Fruit fly (Drosophila melanogaster) whole organism, embryonic: ENCODE measurements around the gene grim.

ENCODE experiments used
- ATbp ChIP-seq: fragments of 200-800 bp; sonication (Bioruptor generic); optimal IDR thresholded peaks from 2 replicates; lab custom pipeline; 2017; ENCODE audit warnings: missing biosample characterization, mild to moderate bottlenecking, missing genetic modification characterization, missing genetic modification reagents
- B-H2 ChIP-seq: fragments of 200-800 bp; sonication (Bioruptor generic); optimal IDR thresholded peaks from 2 replicates; lab custom pipeline; 2018; ENCODE audit warnings: missing biosample characterization, mild to moderate bottlenecking, missing genetic modification characterization
- Bteb2 ChIP-seq: fragments of 200-800 bp; sonication (Bioruptor generic); optimal IDR thresholded peaks from 2 replicates; lab custom pipeline; 2016; ENCODE audit warnings: missing biosample characterization, missing genetic modification characterization
- CG1024 ChIP-seq: fragments of 200-800 bp; sonication (Bioruptor generic); IDR thresholded peaks from 2 replicates; pipeline ENCODE4 v1.3.6; 2022; ENCODE audit warnings: missing biosample characterization, missing genetic modification characterization
- CG10267 ChIP-seq: fragments of 200-800 bp; sonication (Bioruptor generic); optimal IDR thresholded peaks from 2 replicates; lab custom pipeline; 2018; ENCODE audit warnings: missing biosample characterization, mild to moderate bottlenecking, missing genetic modification characterization, moderate library complexity
- CG12155 ChIP-seq: fragments of 200-800 bp; sonication (Bioruptor generic); optimal IDR thresholded peaks from 3 replicates; lab custom pipeline; 2016; ENCODE audit warnings: missing biosample characterization, missing genetic modification characterization
- CG13624 ChIP-seq: fragments of 200-800 bp; sonication (Bioruptor generic); optimal IDR thresholded peaks from 2 replicates; lab custom pipeline; 2016; ENCODE audit warnings: missing biosample characterization, missing genetic modification characterization
- CG14014 ChIP-seq: fragments of 200-800 bp; sonication (Bioruptor generic); IDR thresholded peaks from 2 replicates; pipeline ENCODE4 v1.3.6; 2022; ENCODE audit warnings: missing biosample characterization, missing genetic modification characterization
- CG15479 ChIP-seq: fragments of 200-800 bp; sonication (Bioruptor generic); optimal IDR thresholded peaks from 3 replicates; lab custom pipeline; 2019; ENCODE audit warnings: missing biosample characterization, mild to moderate bottlenecking, missing genetic modification characterization, moderate library complexity
- CG17328 ChIP-seq: fragments of 200-800 bp; sonication (Bioruptor generic); IDR thresholded peaks from 2 replicates; pipeline ENCODE4 v1.3.6; 2022; ENCODE audit warnings: missing biosample characterization, missing genetic modification characterization
- CG17568 ChIP-seq: fragments of 200-800 bp; sonication (Bioruptor generic); optimal IDR thresholded peaks from 2 replicates; lab custom pipeline; 2018; ENCODE audit warnings: missing biosample characterization, mild to moderate bottlenecking, missing genetic modification characterization, moderate library complexity
- CG31224 ChIP-seq: fragments of 200-800 bp; sonication (Bioruptor generic); IDR thresholded peaks from 2 replicates; pipeline ENCODE4 v1.3.6; 2022; ENCODE audit warnings: missing biosample characterization, missing genetic modification characterization
- CG31441 ChIP-seq: fragments of 200-800 bp; sonication (Bioruptor generic); IDR thresholded peaks from 2 replicates; pipeline ENCODE4 v1.3.6; 2022; ENCODE audit warnings: missing biosample characterization, missing genetic modification characterization
- CG3838 ChIP-seq: fragments of 200-800 bp; sonication (Bioruptor generic); optimal IDR thresholded peaks from 3 replicates; lab custom pipeline; 2016; ENCODE audit warnings: missing biosample characterization, missing genetic modification characterization
- CG4404 ChIP-seq: fragments of 200-800 bp; sonication (Bioruptor generic); IDR thresholded peaks from 2 replicates; pipeline ENCODE4 v1.3.6; 2022; ENCODE audit warnings: missing biosample characterization, missing genetic modification characterization
- CG5953 ChIP-seq: fragments of 200-800 bp; sonication (Bioruptor generic); IDR thresholded peaks from 2 replicates; pipeline ENCODE4 v1.3.6; 2022; ENCODE audit warnings: missing biosample characterization, missing genetic modification characterization
- CG8281 ChIP-seq: fragments of 200-800 bp; sonication (Bioruptor generic); optimal IDR thresholded peaks from 2 replicates; lab custom pipeline; 2018; ENCODE audit warnings: missing biosample characterization, mild to moderate bottlenecking, missing genetic modification characterization, moderate library complexity
- CG9817 ChIP-seq: fragments of 200-800 bp; sonication (Bioruptor generic); optimal IDR thresholded peaks from 2 replicates; lab custom pipeline; 2018; ENCODE audit warnings: missing biosample characterization, mild to moderate bottlenecking, missing genetic modification characterization, moderate library complexity
- CkIIα-i1 ChIP-seq: fragments of 200-800 bp; sonication (Bioruptor generic); IDR thresholded peaks from 2 replicates; pipeline ENCODE4 v1.3.6; 2022; ENCODE audit warnings: missing biosample characterization, missing genetic modification characterization
- CoRest ChIP-seq: fragments of 200-800 bp; sonication (Bioruptor generic); optimal IDR thresholded peaks from 3 replicates; lab custom pipeline; 2018; ENCODE audit warnings: missing biosample characterization, mild to moderate bottlenecking, missing genetic modification characterization, moderate library complexity
- D19B ChIP-seq: fragments of 200-800 bp; sonication (Bioruptor generic); optimal IDR thresholded peaks from 2 replicates; lab custom pipeline; 2017; ENCODE audit warnings: missing biosample characterization, mild to moderate bottlenecking, missing genetic modification characterization
- Fer1 ChIP-seq: fragments of 200-800 bp; sonication (Bioruptor generic); optimal IDR thresholded peaks from 2 replicates; lab custom pipeline; 2017; ENCODE audit warnings: missing biosample characterization, mild to moderate bottlenecking, missing genetic modification characterization
- HLHmδ ChIP-seq: fragments of 200-800 bp; sonication (Bioruptor generic); optimal IDR thresholded peaks from 2 replicates; lab custom pipeline; 2018; ENCODE audit warnings: missing biosample characterization, mild to moderate bottlenecking, missing genetic modification characterization, moderate library complexity
- Hand ChIP-seq: fragments of 200-800 bp; sonication (Bioruptor generic); optimal IDR thresholded peaks from 2 replicates; lab custom pipeline; 2017; ENCODE audit warnings: mild to moderate bottlenecking, missing biosample characterization, missing genetic modification reagents, missing genetic modification characterization
- NfI ChIP-seq: fragments of 200-800 bp; sonication (Bioruptor generic); optimal IDR thresholded peaks from 3 replicates; lab custom pipeline; 2018; ENCODE audit warnings: missing biosample characterization, mild to moderate bottlenecking, missing genetic modification characterization, moderate library complexity
- Side ChIP-seq: fragments of 200-800 bp; sonication (Bioruptor generic); optimal IDR thresholded peaks from 2 replicates; lab custom pipeline; 2016; ENCODE audit warnings: missing biosample characterization, missing genetic modification characterization
- Six4 ChIP-seq: fragments of 200-800 bp; sonication (Bioruptor generic); optimal IDR thresholded peaks from 2 replicates; lab custom pipeline; 2016; ENCODE audit warnings: missing biosample characterization, missing genetic modification characterization
- Ssrp ChIP-seq: fragments of 200-800 bp; sonication (Bioruptor generic); optimal IDR thresholded peaks from 2 replicates; lab custom pipeline; 2018; ENCODE audit warnings: missing biosample characterization, mild to moderate bottlenecking, missing genetic modification characterization, moderate library complexity
- al ChIP-seq: fragments of 200-800 bp; sonication (Bioruptor generic); IDR thresholded peaks from 2 replicates; pipeline ENCODE4 v1.3.6; 2022; ENCODE audit warnings: missing biosample characterization, missing genetic modification characterization
- da ChIP-seq: fragments of 200-800 bp; sonication (Bioruptor generic); optimal IDR thresholded peaks from 2 replicates; lab custom pipeline; 2016; ENCODE audit warnings: missing biosample characterization, missing genetic modification characterization
- dimm ChIP-seq: fragments of 200-800 bp; sonication (Bioruptor generic); IDR thresholded peaks from 2 replicates; pipeline ENCODE4 v1.3.6; 2022; ENCODE audit warnings: missing biosample characterization, missing genetic modification characterization
- fd102C ChIP-seq: fragments of 200-800 bp; sonication (Bioruptor generic); optimal IDR thresholded peaks from 2 replicates; lab custom pipeline; 2018; ENCODE audit warnings: missing biosample characterization, mild to moderate bottlenecking, missing genetic modification characterization, moderate library complexity
- gcm2 ChIP-seq: fragments of 200-800 bp; sonication (Bioruptor generic); optimal IDR thresholded peaks from 2 replicates; lab custom pipeline; 2016; ENCODE audit warnings: missing biosample characterization, missing genetic modification characterization
- gsb ChIP-seq: fragments of 200-800 bp; sonication (Bioruptor generic); IDR thresholded peaks from 2 replicates; pipeline ENCODE4 v1.3.6; 2022; ENCODE audit warnings: missing biosample characterization, missing genetic modification characterization
- mld ChIP-seq: fragments of 200-800 bp; sonication (Bioruptor generic); IDR thresholded peaks from 3 replicates; pipeline ENCODE4 v1.3.6; 2022; ENCODE audit warnings: missing biosample characterization, missing genetic modification characterization; ENCODE audit not compliant: partially characterized antibody
- nerfin-1 ChIP-seq: fragments of 200-800 bp; sonication (Bioruptor generic); optimal IDR thresholded peaks from 3 replicates; lab custom pipeline; 2019; ENCODE audit warnings: missing biosample characterization, mild to moderate bottlenecking, missing genetic modification characterization, moderate library complexity
- nmo ChIP-seq: fragments of 200-800 bp; sonication (Bioruptor generic); optimal IDR thresholded peaks from 2 replicates; lab custom pipeline; 2018; ENCODE audit warnings: missing biosample characterization, mild to moderate bottlenecking, missing genetic modification characterization, moderate library complexity
- p53 ChIP-seq: fragments of 200-800 bp; sonication (Bioruptor generic); optimal IDR thresholded peaks from 2 replicates; lab custom pipeline; 2016; ENCODE audit warnings: missing biosample characterization, missing genetic modification characterization
- pfk ChIP-seq: fragments of 200-800 bp; sonication (Bioruptor generic); optimal IDR thresholded peaks from 2 replicates; lab custom pipeline; 2018; ENCODE audit warnings: missing biosample characterization, mild to moderate bottlenecking, missing genetic modification characterization, moderate library complexity
- pho ChIP-seq: fragments of 200-800 bp; sonication (Bioruptor generic); optimal IDR thresholded peaks from 2 replicates; lab custom pipeline; 2016; ENCODE audit warnings: missing biosample characterization, missing genetic modification characterization
- rib ChIP-seq: fragments of 200-800 bp; sonication (Bioruptor generic); IDR thresholded peaks from 2 replicates; pipeline ENCODE4 v1.3.6; 2022; ENCODE audit warnings: missing biosample characterization, missing genetic modification characterization
- sisA ChIP-seq: fragments of 200-800 bp; sonication (Bioruptor generic); IDR thresholded peaks from 2 replicates; pipeline ENCODE4 v1.3.6; 2022; ENCODE audit warnings: missing biosample characterization, missing genetic modification characterization
- slp2 ChIP-seq: fragments of 200-800 bp; sonication (Bioruptor generic); optimal IDR thresholded peaks from 2 replicates; lab custom pipeline; 2016; ENCODE audit warnings: missing biosample characterization, missing genetic modification characterization
- sqz ChIP-seq: fragments of 200-800 bp; sonication (Bioruptor generic); optimal IDR thresholded peaks from 3 replicates; lab custom pipeline; 2018; ENCODE audit warnings: missing biosample characterization, mild to moderate bottlenecking, missing genetic modification characterization
- stc ChIP-seq: fragments of 200-800 bp; sonication (Bioruptor generic); IDR thresholded peaks from 2 replicates; pipeline ENCODE4 v1.3.6; 2022; ENCODE audit warnings: missing biosample characterization, missing genetic modification characterization
- stwl ChIP-seq: fragments of 200-800 bp; sonication (Bioruptor generic); optimal IDR thresholded peaks from 3 replicates; lab custom pipeline; 2018; ENCODE audit warnings: missing biosample characterization, mild to moderate bottlenecking, missing genetic modification characterization, moderate library complexity
- tap ChIP-seq: fragments of 200-800 bp; optimal IDR thresholded peaks from 3 replicates; lab custom pipeline; 2019; ENCODE audit warnings: missing biosample characterization, mild to moderate bottlenecking, missing genetic modification characterization, moderate library complexity
- tna ChIP-seq: fragments of 200-800 bp; sonication (Bioruptor generic); IDR thresholded peaks from 2 replicates; pipeline ENCODE4 v1.3.6; 2022; ENCODE audit warnings: missing biosample characterization, missing genetic modification characterization; ENCODE audit not compliant: partially characterized antibody
- ttk ChIP-seq: fragments of 200-800 bp; sonication (Bioruptor generic); IDR thresholded peaks from 2 replicates; pipeline ENCODE4 v2.1.2; 2022; ENCODE audit warnings: missing biosample characterization, missing genetic modification characterization

grim gene

DNA sequence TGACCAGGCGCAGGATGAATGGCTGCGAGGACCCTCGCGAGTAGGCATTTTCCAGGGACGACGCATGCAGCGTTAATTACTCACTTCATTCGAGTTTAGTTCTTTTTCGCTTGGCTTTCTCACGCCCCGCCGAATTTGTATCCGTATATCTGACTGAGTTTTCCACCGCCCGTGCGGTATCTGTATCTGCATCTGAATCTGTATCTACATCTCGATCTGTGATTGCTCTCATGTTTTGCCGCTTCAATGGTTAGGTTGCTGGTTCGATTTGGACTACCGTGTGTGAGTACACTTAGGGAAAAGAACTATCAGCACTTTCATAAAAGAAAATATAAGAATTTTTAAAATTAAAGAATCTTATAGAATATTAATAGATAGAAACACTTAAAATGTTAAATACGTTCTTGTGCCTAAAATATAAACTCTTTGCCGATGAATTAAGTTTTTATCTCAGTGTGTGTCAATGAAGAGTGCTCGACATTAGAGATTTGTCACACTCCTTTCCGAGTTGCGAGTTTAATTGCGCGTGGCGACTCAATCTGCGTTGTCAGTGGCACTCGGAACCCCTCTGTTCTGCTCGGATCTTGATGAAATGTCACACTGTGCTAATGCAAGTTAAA lies 45.0 kb upstream of the grim start (continued):
- TF ChIP-seq mld (no peak), fd102C (GFP tag; lab: Kevin White, UChicago) (peak; percentile 77), Side (no peak), NfI (GFP tag; lab: Kevin White, UChicago) (no peak), CG15479 (GFP tag; lab: Kevin White, UChicago) (peak; percentile 85), tap (tag; lab: Kevin White, UChicago) (no peak), al (GFP tag; lab: Robert Waterston, UW) (no peak), CG8281 (tag; lab: Kevin White, UChicago) (no peak), Bteb2 (no peak), da (GFP tag; lab: Kevin White, UChicago) (no peak), ttk (GFP tag; lab: Robert Waterston, UW) (no peak), Ssrp (tag; lab: Kevin White, UChicago) (peak; percentile 61), Fer1 (GFP tag; lab: Kevin White, UChicago) (no peak), dimm (no peak), stwl (tag; lab: Kevin White, UChicago) (peak; percentile 15), CG17328 (peak; percentile 67), CG4404 (GFP tag; lab: Robert Waterston, UW) (peak; percentile 83), CkIIα-i1 (no peak), ATbp (no peak), gsb (GFP tag; lab: Robert Waterston, UW) (no peak), CG1024 (GFP tag; lab: Robert Waterston, UW) (peak; percentile 37; the same call in 1 of the 2 replicates), CoRest (tag; lab: Kevin White, UChicago) (peak; percentile 29), CG9817 (no peak), CG5953 (GFP tag; lab: Robert Waterston, UW) (no peak), gcm2 (no peak), pfk (GFP tag; lab: Kevin White, UChicago) (no peak), CG10267 (tag; lab: Kevin White, UChicago) (peak; percentile 63), Six4 (GFP tag; lab: Kevin White, UChicago) (peak; percentile 49), CG17568 (GFP tag; lab: Kevin White, UChicago) (no peak), nmo (peak; percentile 54), B-H2 (no peak), slp2 (GFP tag; lab: Kevin White, UChicago) (no peak), stc (GFP tag; lab: Robert Waterston, UW) (no peak), sqz (GFP tag; lab: Kevin White, UChicago) (no peak), HLHmδ (GFP tag; lab: Kevin White, UChicago) (no peak), pho (GFP tag; lab: Kevin White, UChicago) (no peak), D19B (GFP tag; lab: Kevin White, UChicago) (no peak), CG13624 (GFP tag; lab: Kevin White, UChicago) (no peak), Hand (GFP tag; lab: Kevin White, UChicago) (no peak), CG12155 (GFP tag; lab: Kevin White, UChicago) (peak; percentile 11), CG3838 (no peak), tna (GFP tag; lab: Robert Waterston, UW) (no peak), CG14014 (no peak), rib (no peak), CG31224 (GFP tag; lab: Robert Waterston, UW) (no peak), p53 (no peak), nerfin-1 (tag; lab: Kevin White, UChicago) (no peak), CG31441 (GFP tag; lab: Robert Waterston, UW) (peak; percentile 35; the same call in 1 of the 2 replicates), sisA (GFP tag; lab: Robert Waterston, UW) (peak; percentile 36; the same call in 1 of the 2 replicates)
